Fruit fly (Drosophila melanogaster) whole organism, wandering third instar larva: ENCODE data around the gene dlg1.

Source experiments
- CG32264 ChIP-seq: fragments of 200-800 bp; sonication (Bioruptor generic); optimal IDR thresholded peaks from 2 replicates; lab custom pipeline; 2016; ENCODE audit warnings: missing biosample characterization, missing genetic modification characterization
- Dfd ChIP-seq: fragments of >200 bp; optimal IDR thresholded peaks from 2 replicates; lab custom pipeline; 2017; ENCODE audit warnings: missing biosample characterization, missing genetic modification characterization
- Dif ChIP-seq: fragments of 200-275, 200-300 bp; sonication (Bioruptor generic); optimal IDR thresholded peaks from 2 replicates; lab custom pipeline; 2018; ENCODE audit warnings: missing biosample characterization, missing genetic modification characterization; ENCODE audit not compliant: partially characterized antibody
- GATAd ChIP-seq: sonication (Bioruptor generic); optimal IDR thresholded peaks from 2 replicates; lab custom pipeline; 2016; ENCODE audit warnings: missing biosample characterization, missing genetic modification characterization
- HLH106 ChIP-seq: fragments of 200-800 bp; optimal IDR thresholded peaks from 3 replicates; lab custom pipeline; 2019; ENCODE audit warnings: missing biosample characterization, mild to moderate bottlenecking, missing genetic modification characterization, moderate library complexity
- Hnf4 ChIP-seq: fragments of 200-800 bp; sonication (Bioruptor generic); optimal IDR thresholded peaks from 2 replicates; lab custom pipeline; 2016; ENCODE audit warnings: missing biosample characterization, mild to moderate bottlenecking, missing genetic modification characterization
- Hr78 ChIP-seq: fragments of >200 bp; optimal IDR thresholded peaks from 2 replicates; lab custom pipeline; 2017; ENCODE audit warnings: missing biosample characterization, missing genetic modification characterization
- Hr83 ChIP-seq: fragments of 200-300 bp; sonication (Bioruptor generic); optimal IDR thresholded peaks from 2 replicates; lab custom pipeline; 2016; ENCODE audit warnings: missing biosample characterization, mild to moderate bottlenecking, missing genetic modification characterization, moderate library complexity; ENCODE audit not compliant: poor library complexity, severe bottlenecking
- Jra ChIP-seq: sonication (Bioruptor generic); optimal IDR thresholded peaks from 2 replicates; lab custom pipeline; 2016; ENCODE audit warnings: missing biosample characterization, missing genetic modification characterization
- N ChIP-seq: fragments of >200 bp; optimal IDR thresholded peaks from 2 replicates; lab custom pipeline; 2018; ENCODE audit warnings: missing biosample characterization, missing external identifiers, missing genetic modification characterization
- OdsH ChIP-seq: fragments of 200-800 bp; sonication (Bioruptor generic); optimal IDR thresholded peaks from 2 replicates; lab custom pipeline; 2016; ENCODE audit warnings: missing biosample characterization, mild to moderate bottlenecking, missing genetic modification characterization
- Rel ChIP-seq, 2 experiments: fragments of 200-800 bp; sonication (Bioruptor generic) in 1 of 2; optimal IDR thresholded peaks; 2 replicates in 1 of 2; 3 replicates in 1 of 2; lab custom pipeline; 2016 to 2019; ENCODE audit warnings: mild to moderate bottlenecking in 2 of 2, missing biosample characterization in 2 of 2, missing genetic modification characterization in 2 of 2, moderate library complexity in 1 of 2
- Sp1 ChIP-seq: fragments of 200-800 bp; sonication (Bioruptor generic); optimal IDR thresholded peaks from 3 replicates; lab custom pipeline; 2019; ENCODE audit warnings: missing biosample characterization, mild to moderate bottlenecking, missing genetic modification characterization, moderate library complexity
- Vsx2 ChIP-seq: fragments of 200-300, 225-300 bp; sonication (Bioruptor generic); optimal IDR thresholded peaks from 2 replicates; lab custom pipeline; 2018; ENCODE audit warnings: missing biosample characterization, missing genetic modification characterization; ENCODE audit not compliant: partially characterized antibody
- br ChIP-seq: fragments of 200-800 bp; sonication (Bioruptor generic); optimal IDR thresholded peaks from 2 replicates; lab custom pipeline; 2016; ENCODE audit warnings: missing biosample characterization, missing genetic modification characterization
- brk ChIP-seq: fragments of 200-800 bp; sonication (Bioruptor generic); optimal IDR thresholded peaks from 2 replicates; lab custom pipeline; 2016; ENCODE audit warnings: missing biosample characterization, mild to moderate bottlenecking, missing genetic modification characterization
- dl ChIP-seq, 2 experiments: fragments of 175-275, 200-275 bp in 1 of 2; fragments of 200-275 bp in 1 of 2; sonication (Bioruptor generic); optimal IDR thresholded peaks; lab custom pipeline; 2018; ENCODE audit warnings: mild to moderate bottlenecking in 2 of 2, missing biosample characterization in 2 of 2, missing genetic modification characterization in 2 of 2, moderate library complexity in 2 of 2; ENCODE audit not compliant: partially characterized antibody in 2 of 2, insufficient read depth in 1 of 2
- dmrt93B ChIP-seq: fragments of 200-800 bp; sonication (Bioruptor generic); optimal IDR thresholded peaks from 2 replicates; lab custom pipeline; 2018; ENCODE audit warnings: missing biosample characterization, mild to moderate bottlenecking, missing genetic modification characterization
- dsf ChIP-seq: sonication (Bioruptor generic); optimal IDR thresholded peaks from 2 replicates; lab custom pipeline; 2016; ENCODE audit warnings: missing biosample characterization, missing genetic modification characterization, borderline replicate concordance
- ey ChIP-seq: fragments of 200-800 bp; sonication (Bioruptor generic); optimal IDR thresholded peaks from 2 replicates; lab custom pipeline; 2016; ENCODE audit warnings: missing biosample characterization, missing genetic modification characterization
- foxo ChIP-seq, 2 experiments: fragments of 200-800 bp; sonication (Bioruptor generic); optimal IDR thresholded peaks; 2 replicates in 1 of 2; 3 replicates in 1 of 2; lab custom pipeline; 2016 to 2017; ENCODE audit warnings: missing biosample characterization in 2 of 2, missing genetic modification characterization in 2 of 2
- fru ChIP-seq: fragments of 200-800 bp; sonication (Bioruptor generic); optimal IDR thresholded peaks from 3 replicates; lab custom pipeline; 2016; ENCODE audit warnings: missing biosample characterization, mild to moderate bottlenecking, missing genetic modification characterization
- h ChIP-seq: fragments of 200-800 bp; sonication (Bioruptor generic); optimal IDR thresholded peaks from 3 replicates; lab custom pipeline; 2016; ENCODE audit warnings: missing biosample characterization, mild to moderate bottlenecking, missing genetic modification characterization
- jim ChIP-seq: fragments of 175-275, 200-325 bp; sonication (Bioruptor generic); optimal IDR thresholded peaks from 2 replicates; lab custom pipeline; 2016; ENCODE audit warnings: missing biosample characterization, mild to moderate bottlenecking, missing genetic modification characterization
- lola ChIP-seq: fragments of >200 bp; optimal IDR thresholded peaks from 2 replicates; lab custom pipeline; 2017; ENCODE audit warnings: missing biosample characterization, missing genetic modification characterization
- pan ChIP-seq: fragments of >200 bp; optimal IDR thresholded peaks from 2 replicates; lab custom pipeline; 2017
- psq ChIP-seq: fragments of 200-800 bp; sonication (Bioruptor generic); optimal IDR thresholded peaks from 3 replicates; lab custom pipeline; 2017; ENCODE audit warnings: missing biosample characterization, mild to moderate bottlenecking, missing genetic modification characterization, moderate library complexity
- rgr ChIP-seq: fragments of 200-800 bp; sonication (Bioruptor generic); optimal IDR thresholded peaks from 3 replicates; lab custom pipeline; 2016; ENCODE audit warnings: missing biosample characterization, mild to moderate bottlenecking, missing genetic modification characterization
- sage ChIP-seq: fragments of 200-800 bp; sonication (Bioruptor generic); optimal IDR thresholded peaks from 2 replicates; lab custom pipeline; 2016; ENCODE audit warnings: missing biosample characterization, mild to moderate bottlenecking, missing genetic modification characterization
- sv ChIP-seq: fragments of 200-800 bp; sonication (Bioruptor generic); optimal IDR thresholded peaks from 3 replicates; lab custom pipeline; 2016; ENCODE audit warnings: missing biosample characterization, missing genetic modification characterization
- tai ChIP-seq: sonication (Bioruptor generic); optimal IDR thresholded peaks from 2 replicates; lab custom pipeline; 2016; ENCODE audit warnings: missing biosample characterization, missing genetic modification characterization
- usp ChIP-seq: fragments of >200 bp; optimal IDR thresholded peaks from 2 replicates; lab custom pipeline; 2017; ENCODE audit warnings: missing biosample characterization, missing genetic modification characterization
- woc ChIP-seq: sonication (Bioruptor generic); optimal IDR thresholded peaks from 2 replicates; lab custom pipeline; 2016; ENCODE audit warnings: missing biosample characterization, mild to moderate bottlenecking, missing genetic modification characterization

dlg1 gene

dm6 chrX:11451630-11452029 is 82.2 kb downstream of the dlg1 start:
- no peak for TF ChIP-seq woc (GFP tag; lab: Kevin White, UChicago)
- TF ChIP-seq sv (GFP tag; lab: Kevin White, UChicago), result no peak
- TF ChIP-seq, all 38 proteins: peak for 0

- TF ChIP-seq dsf (GFP tag; lab: Kevin White, UChicago), result no peak
- no peak for TF ChIP-seq lola (GFP tag; lab: Kevin White, UChicago)
- peak; percentile 65 for TF ChIP-seq woc (GFP tag; lab: Kevin White, UChicago)
- no peak for TF ChIP-seq Vsx2
- peak; percentile 69 for TF ChIP-seq ey
- TF ChIP-seq HLH106 (tag; lab: Kevin White, UChicago), result peak; percentile 52
- TF ChIP-seq foxo (GFP tag; optimal IDR thresholded peaks at IDR 0.05; lab: Kevin White, UChicago), result peak in 1 of 2 experiments; percentile 79
- TF ChIP-seq dl (GFP tag; optimal IDR thresholded peaks at IDR 0.05; lab: Kevin White, UChicago; ENCODE audit: insufficient read depth in 1 of 2, partially characterized antibody in 2 of 2), result no peak
- peak; percentile 77 for TF ChIP-seq psq (GFP tag; lab: Kevin White, UChicago)
- TF ChIP-seq rgr (GFP tag; lab: Kevin White, UChicago), result peak; percentile 78
- TF ChIP-seq fru (GFP tag; lab: Kevin White, UChicago), result peak; percentile 83
- TF ChIP-seq Sp1 (GFP tag; lab: Kevin White, UChicago), result peak; percentile 21
- TF ChIP-seq Hnf4 (GFP tag; lab: Kevin White, UChicago), result peak; percentile 60
- TF ChIP-seq Dif (GFP tag; lab: Kevin White, UChicago), result no peak
- peak; percentile 44 for TF ChIP-seq br (GFP tag; lab: Kevin White, UChicago)
- TF ChIP-seq CG32264, result peak; percentile 7
- TF ChIP-seq tai (GFP tag; lab: Kevin White, UChicago), result no peak
- TF ChIP-seq OdsH, result peak; percentile 57
- peak; percentile 78 for TF ChIP-seq h
- TF ChIP-seq sv (GFP tag; lab: Kevin White, UChicago), result peak; percentile 4
Observed at dm6 chrX:11452846-11453391, 83.5 kb downstream of the dlg1 start.

- TF ChIP-seq rgr (GFP tag; lab: Kevin White, UChicago) (no peak), usp (GFP tag; lab: Kevin White, UChicago) (no peak), psq (GFP tag; lab: Kevin White, UChicago) (no peak), HLH106 (tag; lab: Kevin White, UChicago) (no peak), fru (GFP tag; lab: Kevin White, UChicago) (no peak), brk (GFP tag; lab: Kevin White, UChicago) (no peak), dmrt93B (no peak), Jra (GFP tag; lab: Kevin White, UChicago) (no peak), br (GFP tag; lab: Kevin White, UChicago) (no peak)
- TF ChIP-seq, all 38 proteins: peak for 0
Observed at dm6 chrX:11453638-11454037, 84.2 kb downstream of the dlg1 start.

- TF ChIP-seq N (GFP tag; lab: Kevin White, UChicago) (no peak), Hr78 (GFP tag; lab: Kevin White, UChicago) (no peak), pan (no peak), ey (peak; percentile 20), woc (GFP tag; lab: Kevin White, UChicago) (peak; percentile 54), Rel (GFP tag; optimal IDR thresholded peaks at IDR 0.05; lab: Kevin White, UChicago) (no peak), Rel (tag; optimal IDR thresholded peaks at IDR 0.05; lab: Kevin White, UChicago) (peak; percentile 59), brk (GFP tag; lab: Kevin White, UChicago) (peak; percentile 7), HLH106 (tag; lab: Kevin White, UChicago) (peak; percentile 52), Dfd (GFP tag; lab: Kevin White, UChicago) (no peak), CG32264 (no peak), fru (GFP tag; lab: Kevin White, UChicago) (peak; percentile 58), GATAd (GFP tag; lab: Kevin White, UChicago) (no peak), rgr (GFP tag; lab: Kevin White, UChicago) (peak; percentile 4), Dif (GFP tag; lab: Kevin White, UChicago) (no peak), Jra (GFP tag; lab: Kevin White, UChicago) (peak; percentile 28), sv (GFP tag; lab: Kevin White, UChicago) (peak; percentile 25), foxo (GFP tag; optimal IDR thresholded peaks at IDR 0.05; lab: Kevin White, UChicago) (peak in 1 of 2 experiments; percentile 58), Hr83 (GFP tag; lab: Kevin White, UChicago) (peak; percentile 23), jim (GFP tag; lab: Kevin White, UChicago) (no peak), Hnf4 (GFP tag; lab: Kevin White, UChicago) (peak; percentile 31), h (peak; percentile 35), tai (GFP tag; lab: Kevin White, UChicago) (peak; percentile 13), dmrt93B (peak; percentile 33), Sp1 (GFP tag; lab: Kevin White, UChicago) (peak; percentile 20), sage (GFP tag; lab: Kevin White, UChicago) (no peak)
Observed at dm6 chrX:11454189-11454882, 84.9 kb downstream of the dlg1 start, which contains the start of the genes Evi5 and HP5. Gene Evi5, minus strand, starts transcription at chrX:11454386. Gene HP5, plus strand, starts transcription at chrX:11454786.
